Worm (Caenorhabditis elegans) whole organism, L1 larva: ENCODE data around the gene Y45F10D.16.

Experiments
- C04F5.9 ChIP-seq: sonication (generic microtip); optimal IDR thresholded peaks from 2 replicates; lab custom pipeline; 2016; ENCODE audit warnings: missing genetic modification characterization, missing compliant biosample characterization
- C16A3.4 ChIP-seq: fragments of 150-350 bp; optimal IDR thresholded peaks from 2 replicates; lab custom pipeline; 2014; ENCODE audit warnings: missing biosample characterization, missing genetic modification characterization
- F16B12.6 ChIP-seq: fragments of 150-350 bp; optimal IDR thresholded peaks from 2 replicates; lab custom pipeline; 2014; ENCODE audit warnings: missing biosample characterization, missing genetic modification characterization
- Y116A8C.19 ChIP-seq: sonication (generic microtip); optimal IDR thresholded peaks from 2 replicates; lab custom pipeline; 2016; ENCODE audit warnings: missing compliant biosample characterization, missing genetic modification characterization, borderline replicate concordance
- alr-1 ChIP-seq: fragments of 200-800 bp; sonication (Bioruptor generic); optimal IDR thresholded peaks from 2 replicates; lab custom pipeline; 2018; ENCODE audit warnings: borderline replicate concordance, mild to moderate bottlenecking, missing genetic modification characterization, missing compliant biosample characterization
- aly-2 ChIP-seq: fragments of 150-350 bp; optimal IDR thresholded peaks from 2 replicates; lab custom pipeline; 2014; ENCODE audit warnings: missing biosample characterization, missing genetic modification characterization
- ama-1 ChIP-seq: fragments of 150-350 bp; optimal IDR thresholded peaks from 2 replicates; lab custom pipeline; 2014
- blmp-1 ChIP-seq: fragments of 150-350 bp; optimal IDR thresholded peaks from 2 replicates; lab custom pipeline; 2014; ENCODE audit warnings: missing biosample characterization, missing genetic modification characterization
- ceh-63 ChIP-seq: fragments of 200-800 bp; sonication (Bioruptor generic); optimal IDR thresholded peaks from 2 replicates; lab custom pipeline; 2018; ENCODE audit warnings: mild to moderate bottlenecking, missing genetic modification characterization, missing compliant biosample characterization
- ceh-8 ChIP-seq: fragments of 200-800 bp; sonication (Bioruptor generic); optimal IDR thresholded peaks from 2 replicates; lab custom pipeline; 2018; ENCODE audit warnings: mild to moderate bottlenecking, missing genetic modification characterization, moderate library complexity, missing compliant biosample characterization
- ces-1 ChIP-seq: fragments of 150-350 bp; optimal IDR thresholded peaks from 2 replicates; lab custom pipeline; 2014; ENCODE audit warnings: missing biosample characterization, missing genetic modification reagents, missing genetic modification characterization
- dpl-1 ChIP-seq, 3 experiments: fragments of 150-350 bp in 2 of 3; sonication (generic microtip) in 1 of 3; optimal IDR thresholded peaks; 2 replicates each; lab custom pipeline; 2014 to 2017; ENCODE audit warnings: missing biosample characterization in 3 of 3, missing genetic modification characterization in 3 of 3, missing genetic modification reagents in 3 of 3
- elt-2 ChIP-seq: sonication (generic microtip); optimal IDR thresholded peaks from 2 replicates; lab custom pipeline; 2016; ENCODE audit warnings: missing genetic modification characterization, mild to moderate bottlenecking, inconsistent platforms, missing compliant biosample characterization, missing genetic modification reagents
- elt-3 ChIP-seq, 6 experiments: fragments of 150-350 bp in 1 of 6; sonication (generic microtip); optimal IDR thresholded peaks; 2 replicates each; lab custom pipeline; 2017 to 2018; ENCODE audit warnings: missing biosample characterization in 6 of 6, missing genetic modification characterization in 6 of 6, inconsistent platforms in 1 of 6
- ets-5 ChIP-seq: fragments of 200-800 bp; sonication (Bioruptor generic); IDR thresholded peaks from 2 replicates; pipeline ENCODE4 v1.3.6; 2022; ENCODE audit warnings: missing genetic modification characterization, missing compliant biosample characterization
- fkh-8 ChIP-seq: sonication (generic microtip); optimal IDR thresholded peaks from 2 replicates; lab custom pipeline; 2016; ENCODE audit warnings: mild to moderate bottlenecking, missing genetic modification characterization, missing compliant biosample characterization
- hpl-2 ChIP-seq: fragments of 150-350 bp; optimal IDR thresholded peaks from 2 replicates; lab custom pipeline; 2014; ENCODE audit warnings: missing biosample characterization, missing genetic modification reagents, missing genetic modification characterization
- irx-1 ChIP-seq: sonication (generic microtip); optimal IDR thresholded peaks from 2 replicates; lab custom pipeline; 2016; ENCODE audit warnings: missing genetic modification characterization, missing compliant biosample characterization
- jun-1 ChIP-seq: fragments of 150-350 bp; optimal IDR thresholded peaks from 2 replicates; lab custom pipeline; 2014; ENCODE audit warnings: missing biosample characterization, missing genetic modification reagents, missing genetic modification characterization
- lin-13 ChIP-seq: fragments of 150-350 bp; optimal IDR thresholded peaks from 2 replicates; lab custom pipeline; 2014; ENCODE audit warnings: missing biosample characterization, missing genetic modification reagents, missing genetic modification characterization
- lin-35 ChIP-seq, 2 experiments: fragments of 150-350 bp; optimal IDR thresholded peaks; 2 replicates each; lab custom pipeline; 2014; ENCODE audit warnings: missing biosample characterization in 2 of 2, missing genetic modification characterization in 2 of 2, missing genetic modification reagents in 2 of 2
- lin-39 ChIP-seq: fragments of 150-350 bp; optimal IDR thresholded peaks from 2 replicates; lab custom pipeline; 2014; ENCODE audit warnings: missing biosample characterization, missing genetic modification reagents, missing genetic modification characterization
- lsy-2 ChIP-seq, 2 experiments: fragments of 150-350 bp; optimal IDR thresholded peaks; 2 replicates each; lab custom pipeline; 2014; ENCODE audit warnings: missing biosample characterization in 2 of 2, missing genetic modification characterization in 2 of 2
- mab-9 ChIP-seq: fragments of 200-800 bp; sonication (Bioruptor generic); IDR thresholded peaks from 2 replicates; pipeline ENCODE4 v1.3.6; 2022; ENCODE audit warnings: missing genetic modification reagents, missing genetic modification characterization, missing compliant biosample characterization
- mef-2 ChIP-seq: fragments of 150-350 bp; optimal IDR thresholded peaks from 2 replicates; lab custom pipeline; 2014; ENCODE audit warnings: missing biosample characterization, missing genetic modification characterization
- nhr-19 ChIP-seq: fragments of 200-800 bp; sonication (Bioruptor generic); conservative IDR thresholded peaks from 2 replicates; pipeline ENCODE4 v1.3.6; 2022; ENCODE audit warnings: missing genetic modification characterization, missing compliant biosample characterization
- nhr-20 ChIP-seq: sonication (generic microtip); optimal IDR thresholded peaks from 2 replicates; lab custom pipeline; 2016; ENCODE audit warnings: mild to moderate bottlenecking, missing genetic modification characterization, missing compliant biosample characterization
- nhr-237 ChIP-seq: fragments of 150-350 bp; optimal IDR thresholded peaks from 2 replicates; lab custom pipeline; 2014; ENCODE audit warnings: missing biosample characterization, missing genetic modification characterization
- nhr-28 ChIP-seq: fragments of 150-350 bp; optimal IDR thresholded peaks from 2 replicates; lab custom pipeline; 2014; ENCODE audit warnings: missing biosample characterization, missing genetic modification characterization
- nhr-71 ChIP-seq: sonication (generic microtip); optimal IDR thresholded peaks from 2 replicates; lab custom pipeline; 2016; ENCODE audit warnings: mild to moderate bottlenecking, missing genetic modification characterization, moderate library complexity, missing compliant biosample characterization
- nhr-76 ChIP-seq: sonication (generic microtip); optimal IDR thresholded peaks from 2 replicates; lab custom pipeline; 2017; ENCODE audit warnings: missing biosample characterization, missing genetic modification characterization
- nhr-84 ChIP-seq: sonication (generic microtip); optimal IDR thresholded peaks from 2 replicates; lab custom pipeline; 2017; ENCODE audit warnings: missing biosample characterization, missing genetic modification characterization
- nhr-85 ChIP-seq: sonication (generic microtip); peaks from one replicate; lab custom pipeline; 2016; ENCODE audit warnings: missing genetic modification characterization, inconsistent platforms, missing compliant biosample characterization
- nhr-90 ChIP-seq: sonication (generic microtip); optimal IDR thresholded peaks from 2 replicates; lab custom pipeline; 2016; ENCODE audit warnings: mild to moderate bottlenecking, missing genetic modification characterization, missing compliant biosample characterization; ENCODE audit not compliant: poor library complexity
- pqm-1 ChIP-seq: sonication (generic microtip); optimal IDR thresholded peaks from 3 replicates; lab custom pipeline; 2017; ENCODE audit warnings: missing biosample characterization, missing genetic modification characterization
- skn-1 ChIP-seq: fragments of 150-350 bp; optimal IDR thresholded peaks from 2 replicates; lab custom pipeline; 2014; ENCODE audit warnings: missing biosample characterization, missing genetic modification characterization
- sox-4 ChIP-seq: sonication (generic microtip); optimal IDR thresholded peaks from 2 replicates; lab custom pipeline; 2016; ENCODE audit warnings: missing genetic modification characterization, missing compliant biosample characterization
- sup-37 ChIP-seq: fragments of 200-800 bp; sonication (Bioruptor generic); optimal IDR thresholded peaks from 2 replicates; lab custom pipeline; 2018; ENCODE audit warnings: mild to moderate bottlenecking, missing genetic modification characterization, missing compliant biosample characterization
- tlp-1 ChIP-seq: fragments of 150-350 bp; optimal IDR thresholded peaks from 2 replicates; lab custom pipeline; 2014; ENCODE audit warnings: missing biosample characterization, missing genetic modification characterization
- unc-30 ChIP-seq: sonication (generic microtip); optimal IDR thresholded peaks from 2 replicates; lab custom pipeline; 2017; ENCODE audit warnings: missing biosample characterization, missing genetic modification characterization
- unc-62 ChIP-seq: fragments of 150-350 bp; optimal IDR thresholded peaks from 2 replicates; lab custom pipeline; 2014; ENCODE audit warnings: missing biosample characterization, missing genetic modification reagents, missing genetic modification characterization
- unc-86 ChIP-seq: sonication (generic microtip); optimal IDR thresholded peaks from 2 replicates; lab custom pipeline; 2016; ENCODE audit warnings: missing genetic modification characterization, missing compliant biosample characterization
- unc-98 ChIP-seq: fragments of 200-800 bp; sonication (Bioruptor generic); IDR thresholded peaks from 2 replicates; pipeline ENCODE4 v1.3.6; 2022; ENCODE audit warnings: missing genetic modification characterization, missing compliant biosample characterization
- vab-15 ChIP-seq: sonication (generic microtip); optimal IDR thresholded peaks from 2 replicates; lab custom pipeline; 2017; ENCODE audit warnings: missing genotype, mild to moderate bottlenecking, missing genetic modification characterization, missing compliant biosample characterization
- xbp-1 ChIP-seq: sonication (generic microtip); optimal IDR thresholded peaks from 2 replicates; lab custom pipeline; 2016; ENCODE audit warnings: missing genetic modification characterization, missing compliant biosample characterization
- zip-4 ChIP-seq: fragments of 200-800 bp; sonication (Bioruptor generic); optimal IDR thresholded peaks from 2 replicates; lab custom pipeline; 2018; ENCODE audit warnings: mild to moderate bottlenecking, missing genetic modification characterization, moderate library complexity, missing compliant biosample characterization
- ztf-11 ChIP-seq, 2 experiments: sonication (generic microtip); optimal IDR thresholded peaks; 2 replicates each; lab custom pipeline; 2016 to 2017; ENCODE audit warnings: missing genetic modification characterization in 2 of 2, missing biosample characterization in 1 of 2, missing compliant biosample characterization in 1 of 2
- ztf-4 ChIP-seq: fragments of 150-350 bp; optimal IDR thresholded peaks from 2 replicates; lab custom pipeline; 2014; ENCODE audit warnings: missing biosample characterization, missing genetic modification characterization

Y45F10D.16 gene

DNA sequence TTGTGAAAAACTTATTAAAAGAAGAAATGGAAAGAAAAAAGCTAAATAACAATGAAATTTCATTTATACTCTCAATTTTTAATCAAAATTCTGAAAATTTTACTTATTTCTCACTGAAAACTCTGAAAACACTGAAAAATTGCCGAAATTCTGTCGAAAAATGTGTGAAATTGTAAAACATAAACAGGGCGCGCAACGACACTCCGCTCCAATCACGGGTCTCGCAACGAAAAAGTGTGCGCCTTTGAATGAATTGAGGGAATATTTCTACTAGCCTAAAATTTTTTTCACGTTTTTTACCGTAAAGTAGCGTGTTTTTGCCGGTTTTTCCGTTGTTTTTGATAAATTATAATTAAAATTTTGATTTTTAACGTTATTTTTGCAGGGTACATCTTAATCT, 1.3 kb downstream of the Y45F10D.16 start, which contains the start of gene rpl-18 (continued):
- TF ChIP-seq xbp-1 (peak; percentile 80), C16A3.4 (tag; lab: Kevin White, UChicago) (peak; percentile 83), nhr-28 (no peak), F16B12.6 (tag; lab: Kevin White, UChicago) (peak; percentile 66), mab-9 (GFP tag; lab: Robert Waterston, UW) (no peak), tlp-1 (tag; lab: Kevin White, UChicago) (no peak), lsy-2 (tag; optimal IDR thresholded peaks at IDR 0.05; lab: Kevin White, UChicago) (peak; percentile 88 to 94), unc-98 (GFP tag; lab: Robert Waterston, UW) (no peak), dpl-1 (GFP tag; optimal IDR thresholded peaks at IDR 0.05; lab: Kevin White, UChicago) (peak; percentile 74 to 84 (median 80)), nhr-20 (peak; percentile 73), hpl-2 (no peak), nhr-85 (tag; lab: Kevin White, UChicago) (peak; percentile 72), nhr-237 (tag; lab: Kevin White, UChicago) (peak; percentile 38), nhr-71 (tag; lab: Kevin White, UChicago) (peak; percentile 82), zip-4 (GFP tag; lab: Kevin White, UChicago) (no peak), fkh-8 (tag; lab: Kevin White, UChicago) (peak; percentile 69), alr-1 (tag; lab: Kevin White, UChicago) (no peak), elt-2 (tag; lab: Kevin White, UChicago) (peak; percentile 6), ama-1 (lab: Kevin White, UChicago) (no peak), vab-15 (tag; lab: Kevin White, UChicago) (peak; percentile 51), ets-5 (no peak), nhr-90 (tag; lab: Kevin White, UChicago) (peak; percentile 67), unc-30 (no peak), aly-2 (peak; percentile 3), sox-4 (tag; lab: Kevin White, UChicago) (peak; percentile 47), sup-37 (GFP tag; lab: Kevin White, UChicago) (no peak), Y116A8C.19 (tag; lab: Kevin White, UChicago) (no peak), irx-1 (tag; lab: Kevin White, UChicago) (peak; percentile 59), nhr-76 (no peak), unc-86 (peak; percentile 54), lin-39 (tag; lab: Kevin White, UChicago) (peak; percentile 29), lin-35 (GFP tag; optimal IDR thresholded peaks at IDR 0.05; lab: Kevin White, UChicago) (peak; percentile 80 to 90), skn-1 (peak; percentile 82), elt-3 (tag; optimal IDR thresholded peaks at IDR 0.05; lab: Kevin White, UChicago) (peak in 2 of 6 experiments; percentile 60 to 87), ztf-4 (tag; lab: Kevin White, UChicago) (no peak), ces-1 (no peak), unc-62 (GFP tag; lab: Kevin White, UChicago) (no peak), mef-2 (tag; lab: Kevin White, UChicago) (no peak), ztf-11 (tag; optimal IDR thresholded peaks at IDR 0.05; lab: Kevin White, UChicago) (no peak), blmp-1 (tag; lab: Kevin White, UChicago) (peak; percentile 57), lin-13 (peak; percentile 76), nhr-19 (GFP tag; lab: Robert Waterston, UW) (peak; percentile 62), C04F5.9 (tag; lab: Kevin White, UChicago) (no peak), ceh-63 (no peak), ceh-8 (GFP tag; lab: Kevin White, UChicago) (no peak), nhr-84 (tag; lab: Kevin White, UChicago) (no peak), pqm-1 (tag; lab: Kevin White, UChicago) (no peak), jun-1 (tag; lab: Kevin White, UChicago) (peak; percentile 50)
- TF ChIP-seq, all 84 proteins: peak for 44
